Fruit fly (Drosophila melanogaster) whole organism, pupa: ENCODE measurements around the gene CG6409.

Experiments
- CG10348 ChIP-seq: fragments of 200-800 bp; sonication (Bioruptor generic); IDR thresholded peaks from 2 replicates; pipeline ENCODE4 v1.3.6; 2022; ENCODE audit warnings: missing biosample characterization, missing genetic modification characterization
- CG12605 ChIP-seq: fragments of 200-800 bp; sonication (Bioruptor generic); IDR thresholded peaks from 2 replicates; pipeline ENCODE4 v1.3.6; 2022; ENCODE audit warnings: missing biosample characterization, missing genetic modification characterization
- CG15710 ChIP-seq: fragments of 200-800 bp; sonication (Bioruptor generic); optimal IDR thresholded peaks from 2 replicates; lab custom pipeline; 2018; ENCODE audit warnings: missing biosample characterization, mild to moderate bottlenecking, missing genetic modification characterization, moderate library complexity
- CG4496 ChIP-seq: fragments of 200-800 bp; sonication (Bioruptor generic); IDR thresholded peaks from 3 replicates; pipeline ENCODE4 v1.3.6; 2022; ENCODE audit warnings: missing biosample characterization, missing genetic modification characterization
- CG8159 ChIP-seq: fragments of 200-800 bp; sonication (Bioruptor generic); optimal IDR thresholded peaks from 3 replicates; lab custom pipeline; 2018; ENCODE audit warnings: missing biosample characterization, mild to moderate bottlenecking, missing genetic modification characterization, moderate library complexity
- CG8301 ChIP-seq: fragments of 200-800 bp; sonication (Bioruptor generic); optimal IDR thresholded peaks from 2 replicates; lab custom pipeline; 2018; ENCODE audit warnings: missing biosample characterization, mild to moderate bottlenecking, missing genetic modification characterization
- EcR ChIP-seq: fragments of 200-800 bp; sonication (Bioruptor generic); optimal IDR thresholded peaks from 3 replicates; lab custom pipeline; 2019; ENCODE audit warnings: missing biosample characterization, missing genetic modification characterization, mild to moderate bottlenecking, moderate library complexity, missing genetic modification reagents
- Ets98B ChIP-seq: fragments of 200-800 bp; sonication (Bioruptor generic); IDR thresholded peaks from 2 replicates; pipeline ENCODE4 v1.3.6; 2022; ENCODE audit warnings: missing biosample characterization, missing genetic modification characterization
- Pif1A ChIP-seq: fragments of 200-800 bp; sonication (Bioruptor generic); optimal IDR thresholded peaks from 3 replicates; lab custom pipeline; 2016; ENCODE audit warnings: missing biosample characterization, missing genetic modification characterization
- gl ChIP-seq: fragments of 200-800 bp; sonication (Bioruptor generic); optimal IDR thresholded peaks from 2 replicates; lab custom pipeline; 2018; ENCODE audit warnings: missing biosample characterization, mild to moderate bottlenecking, missing genetic modification characterization

DNA sequence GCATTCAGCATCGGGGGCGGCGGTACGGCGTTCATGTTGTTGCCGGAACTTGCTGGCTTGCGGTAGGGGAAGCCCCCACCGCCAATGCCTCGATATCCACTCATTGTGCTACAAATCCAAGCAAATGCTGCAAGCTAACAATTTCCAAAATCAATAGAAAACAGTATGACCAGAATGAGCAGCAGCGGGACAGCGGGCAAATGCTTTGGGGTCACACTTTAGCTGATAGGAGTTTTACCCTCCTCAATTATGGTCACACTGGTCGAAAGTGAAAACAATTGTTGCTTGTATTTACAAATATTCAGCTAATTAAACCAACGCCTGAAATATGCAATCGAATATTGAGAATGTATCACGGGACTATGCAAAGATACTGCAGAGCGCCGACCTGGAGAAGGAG lies 3.3 kb downstream of the CG6409 start, which contains the start of the genes CG6418 and Blos4:
- TF ChIP-seq Ets98B (GFP tag; lab: Robert Waterston, UW) = no peak
- no peak for TF ChIP-seq CG8159 (tag; lab: Kevin White, UChicago)
- no peak for TF ChIP-seq EcR (GFP tag; lab: Kevin White, UChicago)
- TF ChIP-seq CG15710 (tag; lab: Kevin White, UChicago) = no peak
- no peak for TF ChIP-seq Pif1A (GFP tag; lab: Kevin White, UChicago)
- TF ChIP-seq CG12605 (GFP tag; lab: Robert Waterston, UW) = no peak
- 0 out of 3 replicates have a peak, but pooled peaks have one; percentile 20 for TF ChIP-seq CG4496 (GFP tag; lab: Robert Waterston, UW)
- no peak for TF ChIP-seq CG10348
- no peak for TF ChIP-seq CG8301 (tag; lab: Kevin White, UChicago)
- no peak for TF ChIP-seq gl
